Fruit fly (Drosophila melanogaster) whole organism, embryonic: ENCODE measurements around the gene alpha-Est8.

Source experiments
- Abd-B ChIP-seq: fragments of 200-800 bp; sonication (Bioruptor generic); optimal IDR thresholded peaks from 2 replicates; lab custom pipeline; 2018; ENCODE audit warnings: missing biosample characterization, mild to moderate bottlenecking, missing genetic modification characterization, moderate library complexity
- Atf-2 ChIP-seq: fragments of 200-800 bp; sonication (Bioruptor generic); optimal IDR thresholded peaks from 2 replicates; lab custom pipeline; 2016; ENCODE audit warnings: missing biosample characterization, missing genetic modification characterization
- Atf6 ChIP-seq: fragments of 200-800 bp; sonication (Bioruptor generic); IDR thresholded peaks from 2 replicates; pipeline ENCODE4 v1.3.6; 2022; ENCODE audit warnings: missing biosample characterization, missing genetic modification characterization
- B-H1 ChIP-seq: fragments of 200-800 bp; sonication (Bioruptor generic); IDR thresholded peaks from 3 replicates; pipeline ENCODE4 v1.3.6; 2022; ENCODE audit warnings: missing biosample characterization, missing genetic modification characterization
- Bdp1 ChIP-seq: fragments of 200-800 bp; sonication (Bioruptor generic); optimal IDR thresholded peaks from 3 replicates; lab custom pipeline; 2016; ENCODE audit warnings: missing biosample characterization, missing genetic modification characterization
- CG10431 ChIP-seq: fragments of 200-800 bp; sonication (Bioruptor generic); optimal IDR thresholded peaks from 3 replicates; lab custom pipeline; 2018; ENCODE audit warnings: missing biosample characterization, mild to moderate bottlenecking, missing genetic modification characterization
- CG10543 ChIP-seq: fragments of 200-800 bp; sonication (Bioruptor generic); optimal IDR thresholded peaks from 3 replicates; lab custom pipeline; 2017; ENCODE audit warnings: missing biosample characterization, mild to moderate bottlenecking, missing genetic modification characterization, moderate library complexity
- CG11504 ChIP-seq: fragments of 200-800 bp; sonication (Bioruptor generic); optimal IDR thresholded peaks from 3 replicates; lab custom pipeline; 2019; ENCODE audit warnings: missing biosample characterization, mild to moderate bottlenecking, missing genetic modification characterization, moderate library complexity
- CG13624 ChIP-seq: fragments of 200-800 bp; sonication (Bioruptor generic); optimal IDR thresholded peaks from 2 replicates; lab custom pipeline; 2016; ENCODE audit warnings: missing biosample characterization, missing genetic modification characterization
- CG15479 ChIP-seq: fragments of 200-800 bp; sonication (Bioruptor generic); optimal IDR thresholded peaks from 3 replicates; lab custom pipeline; 2019; ENCODE audit warnings: missing biosample characterization, mild to moderate bottlenecking, missing genetic modification characterization, moderate library complexity
- CG1602 ChIP-seq: fragments of 200-800 bp; sonication (Bioruptor generic); optimal IDR thresholded peaks from 3 replicates; lab custom pipeline; 2016; ENCODE audit warnings: missing biosample characterization, missing genetic modification characterization
- CG1647 ChIP-seq: fragments of 200-800 bp; sonication (Bioruptor generic); optimal IDR thresholded peaks from 3 replicates; lab custom pipeline; 2016; ENCODE audit warnings: missing biosample characterization, missing genetic modification characterization
- CG16779 ChIP-seq: fragments of 200-800 bp; sonication (Bioruptor generic); IDR thresholded peaks from 2 replicates; pipeline ENCODE4 v1.3.6; 2022; ENCODE audit warnings: missing biosample characterization, missing genetic modification characterization
- CG17829 ChIP-seq: fragments of 200-800 bp; optimal IDR thresholded peaks from 2 replicates; lab custom pipeline; 2019; ENCODE audit warnings: missing biosample characterization, mild to moderate bottlenecking, missing genetic modification characterization, moderate library complexity
- CG18011 ChIP-seq: fragments of 200-800 bp; sonication (Bioruptor generic); optimal IDR thresholded peaks from 2 replicates; lab custom pipeline; 2017; ENCODE audit warnings: missing biosample characterization, missing genetic modification characterization, mild to moderate bottlenecking, moderate library complexity, missing genotype
- CG34224 ChIP-seq: fragments of 200-800 bp; sonication (Bioruptor generic); IDR thresholded peaks from 3 replicates; pipeline ENCODE4 v1.3.6; 2022; ENCODE audit warnings: missing biosample characterization, missing genetic modification characterization; ENCODE audit not compliant: partially characterized antibody
- CG7357 ChIP-seq: fragments of 200-800 bp; sonication (Bioruptor generic); IDR thresholded peaks from 3 replicates; pipeline ENCODE4 v1.3.6; 2022; ENCODE audit warnings: missing biosample characterization, missing genetic modification characterization
- CG7963 ChIP-seq: fragments of 200-800 bp; sonication (Bioruptor generic); IDR thresholded peaks from 3 replicates; pipeline ENCODE4 v1.3.6; 2022; ENCODE audit warnings: missing biosample characterization, missing genetic modification characterization; ENCODE audit not compliant: partially characterized antibody
- H2.0 ChIP-seq: fragments of 200-800 bp; sonication (Bioruptor generic); IDR thresholded peaks from 2 replicates; pipeline ENCODE4 v1.3.6; 2022; ENCODE audit warnings: missing biosample characterization, missing genetic modification characterization
- HLHmδ ChIP-seq: fragments of 200-800 bp; sonication (Bioruptor generic); optimal IDR thresholded peaks from 2 replicates; lab custom pipeline; 2018; ENCODE audit warnings: missing biosample characterization, mild to moderate bottlenecking, missing genetic modification characterization, moderate library complexity
- Hey ChIP-seq: fragments of 200-800 bp; sonication (Bioruptor generic); optimal IDR thresholded peaks from 3 replicates; lab custom pipeline; 2018; ENCODE audit warnings: missing biosample characterization, mild to moderate bottlenecking, missing genetic modification characterization
- HmgZ ChIP-seq: fragments of 200-800 bp; sonication (Bioruptor generic); optimal IDR thresholded peaks from 2 replicates; lab custom pipeline; 2018; ENCODE audit warnings: missing biosample characterization, mild to moderate bottlenecking, missing genetic modification characterization
- Hmr ChIP-seq: fragments of 200-800 bp; sonication (Bioruptor generic); optimal IDR thresholded peaks from 3 replicates; lab custom pipeline; 2017; ENCODE audit warnings: mild to moderate bottlenecking, missing biosample characterization, missing genetic modification reagents, missing genetic modification characterization
- NC2β ChIP-seq: fragments of 200-800 bp; sonication (Bioruptor generic); optimal IDR thresholded peaks from 2 replicates; lab custom pipeline; 2016; ENCODE audit warnings: missing biosample characterization, missing genetic modification characterization
- Oaz ChIP-seq: fragments of 200-800 bp; sonication (Bioruptor generic); IDR thresholded peaks from 2 replicates; pipeline ENCODE4 v1.3.6; 2022; ENCODE audit warnings: missing biosample characterization, missing genetic modification characterization
- Pdp1 ChIP-seq, 2 experiments: fragments of 200-800 bp; sonication (Bioruptor generic); optimal IDR thresholded peaks; 3 replicates each; lab custom pipeline; 2016; ENCODE audit warnings: missing biosample characterization in 2 of 2, missing genetic modification characterization in 2 of 2, mild to moderate bottlenecking in 1 of 2, moderate library complexity in 1 of 2
- Scr ChIP-seq: fragments of 200-800 bp; sonication (Bioruptor generic); IDR thresholded peaks from 2 replicates; pipeline ENCODE4 v1.3.6; 2022; ENCODE audit warnings: missing biosample characterization, missing genetic modification characterization; ENCODE audit not compliant: partially characterized antibody
- Sry-β ChIP-seq: fragments of 200-800 bp; sonication (Bioruptor generic); optimal IDR thresholded peaks from 2 replicates; lab custom pipeline; 2018; ENCODE audit warnings: missing biosample characterization, mild to moderate bottlenecking, missing genetic modification characterization, moderate library complexity
- Taf1 ChIP-seq: fragments of 200-800 bp; sonication (Bioruptor generic); IDR thresholded peaks from 2 replicates; pipeline ENCODE4 v1.3.6; 2022; ENCODE audit warnings: missing biosample characterization, missing genetic modification characterization
- Trl ChIP-seq, 3 experiments: fragments of >200 bp in 2 of 3; fragments of 200-800 bp in 1 of 3; sonication (Bioruptor generic) in 1 of 3; optimal IDR thresholded peaks; 2 replicates in 1 of 3; 3 replicates in 2 of 3; lab custom pipeline; 2016 to 2017; ENCODE audit warnings: missing biosample characterization in 1 of 3, missing genetic modification characterization in 1 of 3
- ase ChIP-seq: fragments of 200-800 bp; sonication (Bioruptor generic); IDR thresholded peaks from 3 replicates; pipeline ENCODE4 v1.3.6; 2022; ENCODE audit warnings: missing biosample characterization, missing genetic modification characterization
- ato ChIP-seq: fragments of 200-800 bp; sonication (Bioruptor generic); IDR thresholded peaks from 2 replicates; pipeline ENCODE4 v1.3.6; 2022; ENCODE audit warnings: missing biosample characterization, missing genetic modification characterization; ENCODE audit not compliant: partially characterized antibody
- bigmax ChIP-seq: fragments of 200-800 bp; sonication (Bioruptor generic); optimal IDR thresholded peaks from 2 replicates; lab custom pipeline; 2018; ENCODE audit warnings: missing biosample characterization, mild to moderate bottlenecking, missing genetic modification characterization
- br ChIP-seq: fragments of >200 bp; optimal IDR thresholded peaks from 2 replicates; lab custom pipeline; 2017
- btn ChIP-seq: fragments of 200-800 bp; sonication (Bioruptor generic); optimal IDR thresholded peaks from 2 replicates; lab custom pipeline; 2016; ENCODE audit warnings: missing biosample characterization, missing genetic modification characterization
- cwo ChIP-seq: fragments of 200-800 bp; sonication (Bioruptor generic); optimal IDR thresholded peaks from 3 replicates; lab custom pipeline; 2017; ENCODE audit warnings: missing biosample characterization, missing genetic modification characterization, mild to moderate bottlenecking, moderate library complexity, missing genetic modification reagents
- gsb-n ChIP-seq: fragments of 200-800 bp; sonication (Bioruptor generic); optimal IDR thresholded peaks from 3 replicates; lab custom pipeline; 2018; ENCODE audit warnings: missing biosample characterization, mild to moderate bottlenecking, missing genetic modification characterization
- ham ChIP-seq: fragments of 200-800 bp; sonication (Bioruptor generic); IDR thresholded peaks from 2 replicates; pipeline ENCODE4 v1.3.6; 2022; ENCODE audit warnings: missing biosample characterization, missing genetic modification characterization
- luna ChIP-seq: fragments of 200-800 bp; sonication (Bioruptor generic); optimal IDR thresholded peaks from 2 replicates; lab custom pipeline; 2016; ENCODE audit warnings: missing biosample characterization, missing genetic modification characterization
- pb ChIP-seq: fragments of 200-800 bp; sonication (Bioruptor generic); optimal IDR thresholded peaks from 3 replicates; lab custom pipeline; 2016; ENCODE audit warnings: missing biosample characterization, missing genetic modification characterization
- psq ChIP-seq: fragments of 200-800 bp; sonication (Bioruptor generic); optimal IDR thresholded peaks from 2 replicates; lab custom pipeline; 2017; ENCODE audit warnings: missing biosample characterization, missing genetic modification characterization
- rib ChIP-seq: fragments of 200-800 bp; sonication (Bioruptor generic); IDR thresholded peaks from 2 replicates; pipeline ENCODE4 v1.3.6; 2022; ENCODE audit warnings: missing biosample characterization, missing genetic modification characterization
- sc ChIP-seq, 3 experiments: fragments of >200 bp in 2 of 3; fragments of 200-800 bp in 1 of 3; sonication (Bioruptor generic) in 1 of 3; optimal IDR thresholded peaks; 2 replicates in 2 of 3; 3 replicates in 1 of 3; lab custom pipeline; 2017; ENCODE audit warnings: mild to moderate bottlenecking in 1 of 3, missing biosample characterization in 1 of 3, missing genetic modification characterization in 1 of 3, missing genetic modification reagents in 1 of 3
- scrt ChIP-seq: fragments of 200-800 bp; sonication (Bioruptor generic); optimal IDR thresholded peaks from 2 replicates; lab custom pipeline; 2018; ENCODE audit warnings: missing biosample characterization, mild to moderate bottlenecking, missing genetic modification characterization, moderate library complexity
- ssp ChIP-seq: fragments of 200-800 bp; sonication (Bioruptor generic); IDR thresholded peaks from 2 replicates; pipeline ENCODE4 v1.3.6; 2022; ENCODE audit warnings: missing biosample characterization, missing genetic modification characterization
- stc ChIP-seq: fragments of 200-800 bp; sonication (Bioruptor generic); IDR thresholded peaks from 2 replicates; pipeline ENCODE4 v1.3.6; 2022; ENCODE audit warnings: missing biosample characterization, missing genetic modification characterization
- tgo ChIP-seq: fragments of 200-800 bp; sonication (Bioruptor generic); IDR thresholded peaks from 3 replicates; pipeline ENCODE4 v1.3.6; 2022; ENCODE audit warnings: missing biosample characterization, missing genetic modification characterization
- wdn ChIP-seq: fragments of 200-800 bp; sonication (Bioruptor generic); IDR thresholded peaks from 2 replicates; pipeline ENCODE4 v1.3.6; 2022; ENCODE audit warnings: missing biosample characterization, missing genetic modification characterization

alpha-Est8 gene

dm6 chr3R:7474616-7475120, 40.8 kb downstream of the alpha-Est8 start (continued):
- TF ChIP-seq CG18011 (GFP tag; lab: Kevin White, UChicago) (no peak), HLHmδ (GFP tag; lab: Kevin White, UChicago) (peak; percentile 97), Hmr (peak; percentile 73), br (no peak), btn (GFP tag; lab: Kevin White, UChicago) (peak; percentile 55), sc (optimal IDR thresholded peaks at IDR 0.05; lab: Kevin White, UChicago) (no peak), sc (GFP tag; optimal IDR thresholded peaks at IDR 0.05; lab: Kevin White, UChicago) (peak; percentile 25), CG10431 (GFP tag; lab: Kevin White, UChicago) (peak; percentile 85), pb (GFP tag; lab: Kevin White, UChicago) (peak; percentile 68), ssp (GFP tag; lab: Robert Waterston, UW) (0 out of 2 replicates have a peak, but pooled peaks have one; percentile 14), CG7357 (GFP tag; lab: Robert Waterston, UW) (peak; percentile 39; the same call in 1 of the 3 replicates), Trl (optimal IDR thresholded peaks at IDR 0.05; lab: Kevin White, UChicago) (no peak), Trl (GFP tag; optimal IDR thresholded peaks at IDR 0.05; lab: Kevin White, UChicago) (peak; percentile 55), gsb-n (tag; lab: Kevin White, UChicago) (peak; percentile 52), psq (GFP tag; lab: Kevin White, UChicago) (no peak), Atf-2 (GFP tag; lab: Kevin White, UChicago) (peak; percentile 3), Abd-B (no peak), CG34224 (peak; percentile 86), B-H1 (GFP tag; lab: Robert Waterston, UW) (peak; percentile 14; the same call in 1 of the 3 replicates), CG17829 (peak; percentile 69), CG15479 (GFP tag; lab: Kevin White, UChicago) (peak; percentile 12), Scr (GFP tag; lab: Robert Waterston, UW) (peak; percentile 87), Pdp1 (GFP tag; optimal IDR thresholded peaks at IDR 0.05; lab: Kevin White, UChicago) (peak; percentile 46 to 51), rib (peak; percentile 80), NC2β (GFP tag; lab: Kevin White, UChicago) (peak; percentile 64), bigmax (GFP tag; lab: Kevin White, UChicago) (peak; percentile 85), H2.0 (GFP tag; lab: Robert Waterston, UW) (peak; percentile 19; the same call in 1 of the 2 replicates), luna (GFP tag; lab: Kevin White, UChicago) (no peak), CG11504 (tag; lab: Kevin White, UChicago) (peak; percentile 32), wdn (GFP tag; lab: Robert Waterston, UW) (peak; percentile 53; the same call in 1 of the 2 replicates), Sry-β (GFP tag; lab: Kevin White, UChicago) (no peak), ham (no peak; the same call in 1 of the 2 replicates), CG1602 (GFP tag; lab: Kevin White, UChicago) (no peak), tgo (GFP tag; lab: Robert Waterston, UW) (peak; percentile 63; the same call in 2 of the 3 replicates), Oaz (peak; percentile 40; the same call in 1 of the 2 replicates), CG16779 (GFP tag; lab: Robert Waterston, UW) (0 out of 2 replicates have a peak, but pooled peaks have one; percentile 72), scrt (GFP tag; lab: Kevin White, UChicago) (peak; percentile 14), Bdp1 (GFP tag; lab: Kevin White, UChicago) (peak; percentile 99), CG7963 (GFP tag; lab: Robert Waterston, UW) (peak; percentile 99), ato (GFP tag; lab: Robert Waterston, UW) (peak; percentile 95), CG10543 (GFP tag; lab: Kevin White, UChicago) (peak; percentile 100), Taf1 (GFP tag; lab: Robert Waterston, UW) (0 out of 2 replicates have a peak, but pooled peaks have one; percentile 30), Hey (tag; lab: Kevin White, UChicago) (peak; percentile 94), HmgZ (peak; percentile 91), Atf6 (GFP tag; lab: Robert Waterston, UW) (peak; percentile 83), cwo (GFP tag; lab: Kevin White, UChicago) (peak; percentile 50), stc (0 out of 2 replicates have a peak, but pooled peaks have one; percentile 64), CG1647 (peak; percentile 57), CG13624 (GFP tag; lab: Kevin White, UChicago) (peak; percentile 40), ase (GFP tag; lab: Robert Waterston, UW) (peak; percentile 49; the same call in 2 of the 3 replicates)
